Fruit fly (Drosophila melanogaster) whole organism, embryonic: ENCODE results near the gene CG3534.

Experiments used
- CG10209 ChIP-seq: fragments of 200-800 bp; sonication (Bioruptor generic); optimal IDR thresholded peaks from 3 replicates; lab custom pipeline; 2017; ENCODE audit warnings: missing biosample characterization, mild to moderate bottlenecking, missing genetic modification characterization, missing genetic modification reagents
- CG11696 ChIP-seq: fragments of 200-800 bp; sonication (Bioruptor generic); IDR thresholded peaks from 2 replicates; pipeline ENCODE4 v1.3.6; 2022; ENCODE audit warnings: missing biosample characterization, missing genetic modification characterization
- CG13624 ChIP-seq: fragments of 200-800 bp; sonication (Bioruptor generic); optimal IDR thresholded peaks from 2 replicates; lab custom pipeline; 2016; ENCODE audit warnings: missing biosample characterization, missing genetic modification characterization
- CG14710 ChIP-seq: fragments of 200-800 bp; sonication (Bioruptor generic); optimal IDR thresholded peaks from 3 replicates; lab custom pipeline; 2019; ENCODE audit warnings: missing biosample characterization, mild to moderate bottlenecking, missing genetic modification characterization, moderate library complexity
- CG15696 ChIP-seq: fragments of 200-800 bp; sonication (Bioruptor generic); optimal IDR thresholded peaks from 2 replicates; lab custom pipeline; 2019; ENCODE audit warnings: missing biosample characterization, mild to moderate bottlenecking, missing genetic modification characterization, moderate library complexity
- CG16813 ChIP-seq: fragments of 200-800 bp; sonication (Bioruptor generic); IDR thresholded peaks from 3 replicates; pipeline ENCODE4 v1.3.6; 2022; ENCODE audit warnings: missing biosample characterization, missing genetic modification characterization; ENCODE audit not compliant: partially characterized antibody
- CG18262 ChIP-seq: fragments of 200-800 bp; optimal IDR thresholded peaks from 3 replicates; lab custom pipeline; 2019; ENCODE audit warnings: missing biosample characterization, mild to moderate bottlenecking, missing genetic modification characterization, moderate library complexity
- CG18764 ChIP-seq: fragments of 200-800 bp; sonication (Bioruptor generic); optimal IDR thresholded peaks from 3 replicates; lab custom pipeline; 2016; ENCODE audit warnings: missing biosample characterization, missing genetic modification characterization
- CG31388 ChIP-seq: fragments of 200-800 bp; sonication (Bioruptor generic); optimal IDR thresholded peaks from 2 replicates; lab custom pipeline; 2016; ENCODE audit warnings: missing biosample characterization, missing genetic modification characterization
- CG33213 ChIP-seq: fragments of 200-800 bp; sonication (Bioruptor generic); optimal IDR thresholded peaks from 3 replicates; lab custom pipeline; 2016; ENCODE audit warnings: missing biosample characterization, missing genetic modification characterization
- CG34224 ChIP-seq: fragments of 200-800 bp; sonication (Bioruptor generic); IDR thresholded peaks from 3 replicates; pipeline ENCODE4 v1.3.6; 2022; ENCODE audit warnings: missing biosample characterization, missing genetic modification characterization; ENCODE audit not compliant: partially characterized antibody
- CG5180 ChIP-seq: fragments of 200-800 bp; sonication (Bioruptor generic); optimal IDR thresholded peaks from 3 replicates; lab custom pipeline; 2017; ENCODE audit warnings: missing biosample characterization, missing genetic modification characterization, mild to moderate bottlenecking, moderate library complexity, missing genetic modification reagents
- CG6689 ChIP-seq: fragments of 200-800 bp; sonication (Bioruptor generic); IDR thresholded peaks from 2 replicates; pipeline ENCODE4 v1.3.6; 2022; ENCODE audit warnings: missing biosample characterization, missing genetic modification characterization
- CG8290 ChIP-seq, 3 experiments: fragments of 200-800 bp; sonication (Bioruptor generic); optimal IDR thresholded peaks; 2 replicates each; lab custom pipeline; 2016 to 2019; ENCODE audit warnings: missing biosample characterization in 3 of 3, missing genetic modification characterization in 3 of 3, mild to moderate bottlenecking in 2 of 3, moderate library complexity in 1 of 3
- CG9215 ChIP-seq: fragments of 200-800 bp; sonication (Bioruptor generic); IDR thresholded peaks from 2 replicates; pipeline ENCODE4 v1.3.6; 2022; ENCODE audit warnings: missing biosample characterization, missing genetic modification characterization
- CG9437 ChIP-seq: fragments of 200-800 bp; sonication (Bioruptor generic); optimal IDR thresholded peaks from 2 replicates; lab custom pipeline; 2018; ENCODE audit warnings: missing biosample characterization, mild to moderate bottlenecking, missing genetic modification characterization
- D19A ChIP-seq: fragments of 200-800 bp; optimal IDR thresholded peaks from 3 replicates; lab custom pipeline; 2019; ENCODE audit warnings: missing biosample characterization, mild to moderate bottlenecking, missing genetic modification characterization, moderate library complexity
- Deaf1 ChIP-seq: fragments of 200-800 bp; optimal IDR thresholded peaks from 3 replicates; lab custom pipeline; 2019; ENCODE audit warnings: missing biosample characterization, mild to moderate bottlenecking, missing genetic modification characterization, moderate library complexity
- Elba2 ChIP-seq: fragments of 200-800 bp; sonication (Bioruptor generic); optimal IDR thresholded peaks from 3 replicates; lab custom pipeline; 2016; ENCODE audit warnings: missing biosample characterization, missing genetic modification characterization
- Ets65A ChIP-seq: fragments of 200-800 bp; sonication (Bioruptor generic); peaks from one replicate; lab custom pipeline; 2016; ENCODE audit warnings: missing biosample characterization, missing genetic modification characterization
- Fer2 ChIP-seq: fragments of 200-800 bp; sonication (Bioruptor generic); optimal IDR thresholded peaks from 2 replicates; lab custom pipeline; 2018; ENCODE audit warnings: missing biosample characterization, mild to moderate bottlenecking, missing genetic modification characterization, moderate library complexity
- HLH4C ChIP-seq: fragments of 200-800 bp; sonication (Bioruptor generic); IDR thresholded peaks from 3 replicates; pipeline ENCODE4 v1.3.6; 2022; ENCODE audit warnings: missing biosample characterization, missing genetic modification characterization; ENCODE audit not compliant: partially characterized antibody
- Hr51 ChIP-seq, 2 experiments: fragments of 200-800 bp; sonication (Bioruptor generic); optimal IDR thresholded peaks; 2 replicates in 1 of 2; 3 replicates in 1 of 2; lab custom pipeline; 2016 to 2018; ENCODE audit warnings: missing biosample characterization in 2 of 2, missing genetic modification characterization in 2 of 2, mild to moderate bottlenecking in 1 of 2, moderate library complexity in 1 of 2
- MTF-1 ChIP-seq: fragments of 200-800 bp; sonication (Bioruptor generic); optimal IDR thresholded peaks from 2 replicates; lab custom pipeline; 2018; ENCODE audit warnings: missing biosample characterization, mild to moderate bottlenecking, missing genetic modification characterization, borderline replicate concordance
- Meics ChIP-seq: fragments of 200-800 bp; sonication (Bioruptor generic); optimal IDR thresholded peaks from 2 replicates; lab custom pipeline; 2017; ENCODE audit warnings: missing biosample characterization, mild to moderate bottlenecking, missing genetic modification characterization
- NK7.1 ChIP-seq: fragments of 200-800 bp; sonication (Bioruptor generic); optimal IDR thresholded peaks from 3 replicates; lab custom pipeline; 2016; ENCODE audit warnings: missing biosample characterization, missing genetic modification characterization
- Nf-YB ChIP-seq: fragments of 200-800 bp; sonication (Bioruptor generic); optimal IDR thresholded peaks from 3 replicates; lab custom pipeline; 2019; ENCODE audit warnings: missing biosample characterization, mild to moderate bottlenecking, missing genetic modification characterization, moderate library complexity
- Oli ChIP-seq: fragments of 200-800 bp; sonication (Bioruptor generic); optimal IDR thresholded peaks from 2 replicates; lab custom pipeline; 2018; ENCODE audit warnings: missing biosample characterization, mild to moderate bottlenecking, missing genetic modification characterization, moderate library complexity
- Opbp ChIP-seq: fragments of 200-800 bp; sonication (Bioruptor generic); IDR thresholded peaks from 3 replicates; pipeline ENCODE4 v1.3.6; 2022; ENCODE audit warnings: missing biosample characterization, missing genetic modification characterization; ENCODE audit not compliant: partially characterized antibody
- Pdp1 ChIP-seq, 2 experiments: fragments of 200-800 bp; sonication (Bioruptor generic); optimal IDR thresholded peaks; 3 replicates each; lab custom pipeline; 2016; ENCODE audit warnings: missing biosample characterization in 2 of 2, missing genetic modification characterization in 2 of 2, mild to moderate bottlenecking in 1 of 2, moderate library complexity in 1 of 2
- Rfx ChIP-seq: fragments of 200-800 bp; sonication (Bioruptor generic); IDR thresholded peaks from 2 replicates; pipeline ENCODE4 v1.3.6; 2022; ENCODE audit warnings: missing biosample characterization, missing genetic modification characterization
- Sry-δ ChIP-seq: fragments of 200-800 bp; sonication (Bioruptor generic); optimal IDR thresholded peaks from 2 replicates; lab custom pipeline; 2016; ENCODE audit warnings: missing biosample characterization, missing genetic modification characterization
- ara ChIP-seq: fragments of 200-800 bp; sonication (Bioruptor generic); IDR thresholded peaks from 2 replicates; pipeline ENCODE4 v1.3.6; 2022; ENCODE audit warnings: missing biosample characterization, missing genetic modification characterization
- bcd ChIP-seq: fragments of 200-800 bp; sonication (Bioruptor generic); optimal IDR thresholded peaks from 2 replicates; lab custom pipeline; 2017; ENCODE audit warnings: missing biosample characterization, mild to moderate bottlenecking, missing genetic modification characterization
- cg ChIP-seq: fragments of 200-800 bp; sonication (Bioruptor generic); optimal IDR thresholded peaks from 3 replicates; lab custom pipeline; 2019; ENCODE audit warnings: missing biosample characterization, mild to moderate bottlenecking, missing genetic modification characterization, moderate library complexity
- chinmo ChIP-seq: fragments of 200-800 bp; sonication (Bioruptor generic); IDR thresholded peaks from 4 replicates; pipeline ENCODE4 v1.3.6; 2022; ENCODE audit warnings: missing biosample characterization, missing genetic modification characterization; ENCODE audit not compliant: partially characterized antibody
- chm ChIP-seq: fragments of 200-800 bp; sonication (Bioruptor generic); IDR thresholded peaks from 2 replicates; pipeline ENCODE4 v1.3.6; 2022; ENCODE audit warnings: missing biosample characterization, missing genetic modification characterization
- emc ChIP-seq: fragments of 200-800 bp; sonication (Bioruptor generic); optimal IDR thresholded peaks from 2 replicates; lab custom pipeline; 2016; ENCODE audit warnings: missing biosample characterization, missing genetic modification characterization
- gsb ChIP-seq: fragments of 200-800 bp; sonication (Bioruptor generic); IDR thresholded peaks from 2 replicates; pipeline ENCODE4 v1.3.6; 2022; ENCODE audit warnings: missing biosample characterization, missing genetic modification characterization
- hb ChIP-seq: fragments of 200-800 bp; sonication (Bioruptor generic); IDR thresholded peaks from 3 replicates; pipeline ENCODE4 v1.3.6; 2022; ENCODE audit warnings: missing biosample characterization, missing genetic modification characterization; ENCODE audit not compliant: partially characterized antibody
- lbe ChIP-seq: fragments of 200-800 bp; sonication (Bioruptor generic); optimal IDR thresholded peaks from 2 replicates; lab custom pipeline; 2016; ENCODE audit warnings: missing biosample characterization, mild to moderate bottlenecking, missing genetic modification characterization
- pb ChIP-seq: fragments of 200-800 bp; sonication (Bioruptor generic); optimal IDR thresholded peaks from 3 replicates; lab custom pipeline; 2016; ENCODE audit warnings: missing biosample characterization, missing genetic modification characterization
- ro ChIP-seq: fragments of 200-800 bp; sonication (Bioruptor generic); IDR thresholded peaks from 2 replicates; pipeline ENCODE4 v1.3.6; 2022; ENCODE audit warnings: missing biosample characterization, missing genetic modification characterization
- sens-2 ChIP-seq: fragments of 200-800 bp; sonication (Bioruptor generic); IDR thresholded peaks from 2 replicates; pipeline ENCODE4 v1.3.6; 2022; ENCODE audit warnings: missing biosample characterization, missing genetic modification characterization
- shn ChIP-seq: fragments of 200-800 bp; sonication (Bioruptor generic); optimal IDR thresholded peaks from 3 replicates; lab custom pipeline; 2016; ENCODE audit warnings: missing biosample characterization, missing genetic modification characterization
- vfl ChIP-seq: fragments of 200-800 bp; sonication (Bioruptor generic); optimal IDR thresholded peaks from 2 replicates; lab custom pipeline; 2016; ENCODE audit warnings: missing biosample characterization, missing genetic modification characterization
- wdn ChIP-seq: fragments of 200-800 bp; sonication (Bioruptor generic); IDR thresholded peaks from 2 replicates; pipeline ENCODE4 v1.3.6; 2022; ENCODE audit warnings: missing biosample characterization, missing genetic modification characterization
- z ChIP-seq: fragments of 200-800 bp; sonication (Bioruptor generic); IDR thresholded peaks from 3 replicates; pipeline ENCODE4 v1.3.6; 2022; ENCODE audit warnings: missing biosample characterization, missing genetic modification characterization
- zen ChIP-seq: fragments of 200-800 bp; sonication (Bioruptor generic); optimal IDR thresholded peaks from 3 replicates; lab custom pipeline; 2018; ENCODE audit warnings: missing biosample characterization, mild to moderate bottlenecking, missing genetic modification characterization, moderate library complexity

Gene CG3534

dm6 chr3R:17020956-17021355 is 24.7 kb downstream of the CG3534 start, which contains the start of gene Adsl (continued):
- TF ChIP-seq CG10209 (GFP tag; lab: Kevin White, UChicago) (peak; percentile 68), zen (tag; lab: Kevin White, UChicago) (peak; percentile 67), Elba2 (GFP tag; lab: Kevin White, UChicago) (no peak), ara (GFP tag; lab: Robert Waterston, UW) (peak; percentile 56), pb (GFP tag; lab: Kevin White, UChicago) (peak; percentile 11), CG31388 (no peak), CG18262 (tag; lab: Kevin White, UChicago) (no peak), shn (no peak), CG18764 (peak; percentile 32), HLH4C (GFP tag; lab: Robert Waterston, UW) (no peak), bcd (GFP tag; lab: Kevin White, UChicago) (peak; percentile 75), ro (GFP tag; lab: Robert Waterston, UW) (no peak), Oli (tag; lab: Kevin White, UChicago) (peak; percentile 51), wdn (GFP tag; lab: Robert Waterston, UW) (no peak), CG5180 (GFP tag; lab: Kevin White, UChicago) (peak; percentile 49), hb (GFP tag; lab: Robert Waterston, UW) (no peak), CG8290 (GFP tag; optimal IDR thresholded peaks at IDR 0.05; lab: Kevin White, UChicago) (no peak), CG8290 (tag; optimal IDR thresholded peaks at IDR 0.05; lab: Kevin White, UChicago) (peak in 1 of 2 experiments; percentile 3), sens-2 (GFP tag; lab: Robert Waterston, UW) (0 out of 2 replicates have a peak, but pooled peaks have one; percentile 23), NK7.1 (no peak), D19A (no peak), Ets65A (GFP tag; lab: Kevin White, UChicago) (no peak), Sry-δ (GFP tag; lab: Kevin White, UChicago) (no peak), CG9437 (GFP tag; lab: Kevin White, UChicago) (peak; percentile 65), z (GFP tag; lab: Robert Waterston, UW) (0 out of 3 replicates have a peak, but pooled peaks have one; percentile 9), CG9215 (no peak), Meics (peak; percentile 83), chm (GFP tag; lab: Robert Waterston, UW) (no peak), chinmo (GFP tag; lab: Robert Waterston, UW) (0 out of 4 replicates have a peak, but pooled peaks have one; percentile 38), Fer2 (peak; percentile 56), Nf-YB (GFP tag; lab: Kevin White, UChicago) (peak; percentile 53), CG16813 (GFP tag; lab: Robert Waterston, UW) (no peak), MTF-1 (peak; percentile 88), CG14710 (tag; lab: Kevin White, UChicago) (peak; percentile 79), CG33213 (GFP tag; lab: Kevin White, UChicago) (peak; percentile 70), Hr51 (GFP tag; optimal IDR thresholded peaks at IDR 0.05; lab: Kevin White, UChicago) (peak in 1 of 2 experiments; percentile 9), CG15696 (tag; lab: Kevin White, UChicago) (peak; percentile 3), CG34224 (GFP tag; lab: Robert Waterston, UW) (peak; percentile 43; the same call in 2 of the 3 replicates), cg (GFP tag; lab: Kevin White, UChicago) (no peak), Opbp (GFP tag; lab: Robert Waterston, UW) (no peak), Rfx (GFP tag; lab: Robert Waterston, UW) (no peak; the same call in none of the 2 replicates), lbe (GFP tag; lab: Kevin White, UChicago) (no peak), gsb (GFP tag; lab: Robert Waterston, UW) (no peak), CG11696 (GFP tag; lab: Robert Waterston, UW) (no peak), Pdp1 (GFP tag; optimal IDR thresholded peaks at IDR 0.05; lab: Kevin White, UChicago) (peak in 1 of 2 experiments; percentile 84), emc (GFP tag; lab: Kevin White, UChicago) (no peak), vfl (GFP tag; lab: Kevin White, UChicago) (no peak), CG13624 (GFP tag; lab: Kevin White, UChicago) (peak; percentile 19), Deaf1 (no peak), CG6689 (GFP tag; lab: Robert Waterston, UW) (peak; percentile 31; the same call in 1 of the 2 replicates)
